Worm (Caenorhabditis elegans) whole organism, mixed stage, embryonic: ENCODE measurements around the gene T28A11.2.

Experiments used
- bed-3 ChIP-seq: fragments of 200-800 bp; sonication (Bioruptor generic); optimal IDR thresholded peaks from 3 replicates; lab custom pipeline; 2018; ENCODE audit warnings: mild to moderate bottlenecking, missing genetic modification characterization, moderate library complexity, missing compliant biosample characterization
- blmp-1 ChIP-seq: fragments of 150-350 bp; optimal IDR thresholded peaks from 2 replicates; lab custom pipeline; 2014; ENCODE audit warnings: missing biosample characterization, missing genetic modification characterization
- ceh-39 ChIP-seq: fragments of 150-350 bp; optimal IDR thresholded peaks from 2 replicates; lab custom pipeline; 2014; ENCODE audit warnings: missing biosample characterization, missing genetic modification characterization
- ceh-43 ChIP-seq: fragments of 200-800 bp; sonication (Bioruptor generic); optimal IDR thresholded peaks from 2 replicates; lab custom pipeline; 2018; ENCODE audit warnings: mild to moderate bottlenecking, missing genetic modification characterization, moderate library complexity, missing compliant biosample characterization
- ces-1 ChIP-seq: fragments of 150-350 bp; optimal IDR thresholded peaks from 2 replicates; lab custom pipeline; 2014; ENCODE audit warnings: missing biosample characterization, missing genetic modification reagents, missing genetic modification characterization
- cnd-1 ChIP-seq: fragments of 200-800 bp; sonication (Bioruptor generic); optimal IDR thresholded peaks from 2 replicates; lab custom pipeline; 2018; ENCODE audit warnings: mild to moderate bottlenecking, missing genetic modification characterization, missing compliant biosample characterization
- elt-3 ChIP-seq: fragments of 150-350 bp; optimal IDR thresholded peaks from 2 replicates; lab custom pipeline; 2014; ENCODE audit warnings: missing biosample characterization, missing genetic modification characterization
- flh-1 ChIP-seq: fragments of 200-800 bp; sonication (Bioruptor generic); optimal IDR thresholded peaks from 2 replicates; lab custom pipeline; 2018; ENCODE audit warnings: mild to moderate bottlenecking, missing genetic modification characterization, moderate library complexity, missing compliant biosample characterization
- ham-2 ChIP-seq: fragments of 200-800 bp; sonication (Bioruptor generic); optimal IDR thresholded peaks from 2 replicates; lab custom pipeline; 2018; ENCODE audit warnings: mild to moderate bottlenecking, missing genetic modification characterization, missing compliant biosample characterization
- hlh-1 ChIP-seq: fragments of 150-350 bp; optimal IDR thresholded peaks from 2 replicates; lab custom pipeline; 2014; ENCODE audit warnings: missing biosample characterization, missing genetic modification reagents, missing genetic modification characterization
- lin-13 ChIP-seq: fragments of 150-350 bp; optimal IDR thresholded peaks from 2 replicates; lab custom pipeline; 2014; ENCODE audit warnings: missing biosample characterization, missing genetic modification characterization
- lin-32 ChIP-seq: fragments of 200-800 bp; sonication (Bioruptor generic); optimal IDR thresholded peaks from 2 replicates; lab custom pipeline; 2018; ENCODE audit warnings: mild to moderate bottlenecking, missing genetic modification characterization, missing compliant biosample characterization
- lsy-2 ChIP-seq: fragments of 150-350 bp; optimal IDR thresholded peaks from 2 replicates; lab custom pipeline; 2014; ENCODE audit warnings: missing biosample characterization, missing genetic modification characterization
- mab-5 ChIP-seq: fragments of 150-350 bp; optimal IDR thresholded peaks from 2 replicates; lab custom pipeline; 2014; ENCODE audit warnings: missing biosample characterization, missing genetic modification characterization
- mep-1 ChIP-seq: fragments of 150-350 bp; optimal IDR thresholded peaks from 2 replicates; lab custom pipeline; 2017; ENCODE audit warnings: missing biosample characterization, missing genetic modification reagents, missing genetic modification characterization, inconsistent platforms
- mls-2 ChIP-seq: sonication (generic microtip); optimal IDR thresholded peaks from 2 replicates; lab custom pipeline; 2016; ENCODE audit warnings: mild to moderate bottlenecking, missing genetic modification characterization, moderate library complexity, missing compliant biosample characterization
- nhr-12 ChIP-seq: fragments of 150-350 bp; optimal IDR thresholded peaks from 2 replicates; lab custom pipeline; 2014; ENCODE audit warnings: missing biosample characterization, missing genetic modification characterization
- nhr-2 ChIP-seq: fragments of 150-350 bp; optimal IDR thresholded peaks from 2 replicates; lab custom pipeline; 2014; ENCODE audit warnings: missing biosample characterization, missing genetic modification characterization
- nhr-237 ChIP-seq: fragments of 150-350 bp; optimal IDR thresholded peaks from 2 replicates; lab custom pipeline; 2014; ENCODE audit warnings: missing biosample characterization, missing genetic modification characterization
- nhr-76 ChIP-seq: sonication (generic microtip); optimal IDR thresholded peaks from 2 replicates; lab custom pipeline; 2017; ENCODE audit warnings: missing biosample characterization, missing genetic modification characterization
- pha-4 ChIP-seq: fragments of 150-350 bp; optimal IDR thresholded peaks from 2 replicates; lab custom pipeline; 2018; ENCODE audit warnings: missing biosample characterization, missing genetic modification reagents, missing genetic modification characterization
- snpc-4 ChIP-seq: fragments of 150-350 bp; optimal IDR thresholded peaks from 2 replicates; lab custom pipeline; 2014; ENCODE audit warnings: missing biosample characterization, missing genetic modification characterization
- sptf-1 ChIP-seq: sonication (generic microtip); optimal IDR thresholded peaks from 2 replicates; lab custom pipeline; 2017; ENCODE audit warnings: mild to moderate bottlenecking, missing genetic modification characterization, moderate library complexity, missing compliant biosample characterization
- unc-120 ChIP-seq: sonication (generic microtip); optimal IDR thresholded peaks from 2 replicates; lab custom pipeline; 2017; ENCODE audit warnings: missing genetic modification characterization, missing compliant biosample characterization; ENCODE audit not compliant: poor library complexity, severe bottlenecking
- unc-39 ChIP-seq: fragments of 150-350 bp; optimal IDR thresholded peaks from 2 replicates; lab custom pipeline; 2014; ENCODE audit warnings: missing biosample characterization, missing genetic modification characterization
- unc-62 ChIP-seq: fragments of 150-350 bp; optimal IDR thresholded peaks from 2 replicates; lab custom pipeline; 2014; ENCODE audit warnings: missing biosample characterization, missing genetic modification reagents, missing genetic modification characterization
- zip-8 ChIP-seq: fragments of 150-350 bp; optimal IDR thresholded peaks from 2 replicates; lab custom pipeline; 2014; ENCODE audit warnings: missing biosample characterization, missing genetic modification characterization

Gene T28A11.2

DNA sequence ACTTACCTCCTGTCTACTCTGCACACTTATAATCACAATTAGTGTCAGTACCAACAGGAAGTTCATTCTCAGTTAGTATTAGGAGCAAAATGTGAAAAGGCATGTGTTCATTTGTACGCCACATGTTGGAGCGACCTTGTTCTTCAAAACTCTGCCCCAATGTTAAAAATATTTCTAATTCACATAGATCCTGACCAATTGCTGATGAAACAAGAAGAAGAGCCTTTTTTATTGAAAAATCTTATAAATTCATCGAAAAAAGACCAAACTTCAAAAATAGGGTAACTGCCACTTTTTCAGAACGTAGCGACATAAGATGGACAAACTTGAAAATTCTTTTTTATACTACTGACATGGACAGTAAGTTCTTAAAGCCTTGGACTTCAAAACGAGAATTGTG is 14.0 kb upstream of the T28A11.2 start, which contains the start of gene T28A11.17:
Gene T28A11.17 (minus strand): TSS at position 101 of the 400 bp plus-strand sequence.
- TF ChIP-seq bed-3 (GFP tag; lab: Kevin White, UChicago) (no peak), nhr-76 (tag; lab: Kevin White, UChicago) (no peak)

ce11 chrV:3267950-3268349 is 12.2 kb upstream of the T28A11.2 start, which contains the start of gene T28A11.18:
Gene T28A11.18 (minus strand): TSS chrV:3268050.
- TF ChIP-seq ceh-43 (GFP tag; lab: Kevin White, UChicago) (no peak), unc-62 (no peak), nhr-2 (tag; lab: Kevin White, UChicago) (no peak), lsy-2 (tag; lab: Kevin White, UChicago) (no peak), bed-3 (GFP tag; lab: Kevin White, UChicago) (no peak), nhr-12 (no peak)

DNA sequence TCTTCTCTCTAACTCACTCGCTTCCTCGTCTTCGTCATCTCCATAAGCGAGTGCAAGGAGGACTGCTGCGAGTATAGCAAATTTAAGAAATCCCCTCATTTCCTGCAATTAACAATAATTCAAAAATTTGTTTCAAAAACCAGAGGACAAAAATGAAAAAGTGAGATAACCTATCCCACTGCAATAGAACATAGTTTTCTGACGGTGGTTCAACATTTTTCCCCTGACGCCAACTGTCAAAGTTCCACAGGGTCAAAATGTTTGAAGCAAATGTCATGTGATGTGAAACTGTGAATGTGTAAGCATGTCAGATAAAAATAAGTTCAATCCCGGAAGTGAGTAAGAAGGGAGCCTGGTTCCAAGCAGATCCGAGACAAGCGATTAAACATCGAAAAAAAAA is 10.8 kb upstream of the T28A11.2 start, which contains the start of gene T28A11.19:
Gene T28A11.19 (minus strand): TSS at position 108 of the 400 bp plus-strand sequence.
- TF ChIP-seq lin-13 (tag; lab: Kevin White, UChicago) (no peak), nhr-2 (tag; lab: Kevin White, UChicago) (no peak), ceh-39 (tag; lab: Kevin White, UChicago) (no peak), snpc-4 (no peak), ces-1 (no peak)
- TF ChIP-seq, all 35 proteins: peak for 0

DNA sequence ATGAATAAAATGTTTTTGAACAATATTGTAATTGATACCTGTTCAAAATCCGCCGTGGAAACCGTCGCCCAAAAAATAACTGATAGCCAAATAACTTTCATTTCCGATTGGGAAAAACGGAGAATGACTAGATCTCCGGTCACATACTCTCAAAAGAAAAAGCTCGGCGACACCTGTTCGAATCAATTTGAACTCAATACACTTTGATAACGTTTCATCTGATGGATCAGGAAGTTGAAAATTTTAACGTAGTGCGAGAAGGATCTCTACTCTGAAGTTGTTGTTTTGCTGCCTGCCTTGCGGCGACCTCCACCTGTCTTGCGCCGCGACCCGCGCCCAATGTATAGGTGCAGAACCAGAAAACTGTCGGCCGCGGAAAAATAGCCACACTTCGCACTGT is 7.0 kb upstream of the T28A11.2 start, which contains the start of gene T28A11.20:
Gene T28A11.20 (minus strand): TSS at position 101 of the 400 bp plus-strand sequence.
- no peak for TF ChIP-seq hlh-1 (tag; lab: Kevin White, UChicago)
- no peak for TF ChIP-seq snpc-4

- TF ChIP-seq unc-39 (tag; lab: Kevin White, UChicago), result no peak
- TF ChIP-seq cnd-1, result no peak
- no peak for TF ChIP-seq sptf-1 (tag; lab: Kevin White, UChicago)
- TF ChIP-seq mep-1, result no peak
- TF ChIP-seq lsy-2 (tag; lab: Kevin White, UChicago), result no peak
- TF ChIP-seq unc-62, result no peak
- TF ChIP-seq hlh-1 (tag; lab: Kevin White, UChicago), result no peak
- TF ChIP-seq bed-3 (GFP tag; lab: Kevin White, UChicago), result no peak
- TF ChIP-seq mls-2, result no peak
- no peak for TF ChIP-seq mab-5 (tag; lab: Kevin White, UChicago)
- TF ChIP-seq ces-1, result no peak
- TF ChIP-seq nhr-76 (tag; lab: Kevin White, UChicago), result no peak
- TF ChIP-seq lin-13 (tag; lab: Kevin White, UChicago), result no peak
- TF ChIP-seq unc-120 (tag; lab: Kevin White, UChicago), result no peak
- TF ChIP-seq ceh-39 (tag; lab: Kevin White, UChicago), result no peak
- no peak for TF ChIP-seq ham-2 (GFP tag; lab: Kevin White, UChicago)
- no peak for TF ChIP-seq nhr-237 (tag; lab: Kevin White, UChicago)
- TF ChIP-seq ceh-43 (GFP tag; lab: Kevin White, UChicago), result no peak
- TF ChIP-seq, all 35 proteins: peak for 0
These were observed 6.5 kb upstream of the T28A11.2 start, which contains the start of gene T28A11.4 for ce11 chrV:3273577-3274100. Gene T28A11.4 (plus strand): TSS chrV:3274050.

- TF ChIP-seq lin-13 (tag; lab: Kevin White, UChicago) (no peak), bed-3 (GFP tag; lab: Kevin White, UChicago) (no peak), hlh-1 (tag; lab: Kevin White, UChicago) (no peak), lsy-2 (tag; lab: Kevin White, UChicago) (no peak), nhr-237 (tag; lab: Kevin White, UChicago) (no peak), ham-2 (GFP tag; lab: Kevin White, UChicago) (no peak), blmp-1 (tag; lab: Kevin White, UChicago) (no peak), sptf-1 (tag; lab: Kevin White, UChicago) (no peak), cnd-1 (no peak), unc-62 (no peak), mab-5 (tag; lab: Kevin White, UChicago) (no peak), elt-3 (tag; lab: Kevin White, UChicago) (no peak), flh-1 (GFP tag; lab: Kevin White, UChicago) (no peak), pha-4 (tag; lab: Kevin White, UChicago) (no peak), mep-1 (no peak), ceh-39 (tag; lab: Kevin White, UChicago) (no peak), zip-8 (tag; lab: Kevin White, UChicago) (no peak), ces-1 (no peak), lin-32 (GFP tag; lab: Kevin White, UChicago) (no peak)
These were observed 5.1 kb upstream of the T28A11.2 start, which contains the start of gene T28A11.3 for ce11 chrV:3275033-3275432. Gene T28A11.3 (plus strand): TSS chrV:3275333.
